Worm (Caenorhabditis elegans): Measurements from ENCODE around the gene F07C3.2.

The F07C3.2 gene

ce11 chrV:9225675-9226144 is at the start of gene F07C3.2:
Gene F07C3.2, plus strand, starts transcription at chrV:9226094.
- TF ChIP-seq aly-1 (tag; optimal IDR thresholded peaks at IDR 0.05) (no peak), hmbx-1 (tag; optimal IDR thresholded peaks at IDR 0.05) (no peak), pes-1 (GFP tag; IDR thresholded peaks at IDR 0.05) (no peak), tbx-11 (GFP tag; IDR thresholded peaks at IDR 0.05) (no peak), sea-1 (GFP tag; conservative IDR thresholded peaks at IDR 0.05) (no peak), F13C5.2 (tag; optimal IDR thresholded peaks at IDR 0.05) (no peak), flt-1 (GFP tag; IDR thresholded peaks at IDR 0.05) (no peak), tbx-37 (GFP tag; conservative IDR thresholded peaks at IDR 0.05) (no peak), ets-7 (tag; optimal IDR thresholded peaks at IDR 0.05) (no peak), hnd-1 (tag; optimal IDR thresholded peaks at IDR 0.05) (no peak), ceh-13 (GFP tag; optimal IDR thresholded peaks at IDR 0.05) (no peak), hmg-4 (GFP tag; optimal IDR thresholded peaks at IDR 0.05) (no peak), B0310.2 (tag; optimal IDR thresholded peaks at IDR 0.05) (no peak), ceh-36 (tag; optimal IDR thresholded peaks at IDR 0.05) (no peak), ama-1 (optimal IDR thresholded peaks at IDR 0.05) (no peak), scrt-1 (GFP tag; IDR thresholded peaks at IDR 0.05) (no peak)

DNA sequence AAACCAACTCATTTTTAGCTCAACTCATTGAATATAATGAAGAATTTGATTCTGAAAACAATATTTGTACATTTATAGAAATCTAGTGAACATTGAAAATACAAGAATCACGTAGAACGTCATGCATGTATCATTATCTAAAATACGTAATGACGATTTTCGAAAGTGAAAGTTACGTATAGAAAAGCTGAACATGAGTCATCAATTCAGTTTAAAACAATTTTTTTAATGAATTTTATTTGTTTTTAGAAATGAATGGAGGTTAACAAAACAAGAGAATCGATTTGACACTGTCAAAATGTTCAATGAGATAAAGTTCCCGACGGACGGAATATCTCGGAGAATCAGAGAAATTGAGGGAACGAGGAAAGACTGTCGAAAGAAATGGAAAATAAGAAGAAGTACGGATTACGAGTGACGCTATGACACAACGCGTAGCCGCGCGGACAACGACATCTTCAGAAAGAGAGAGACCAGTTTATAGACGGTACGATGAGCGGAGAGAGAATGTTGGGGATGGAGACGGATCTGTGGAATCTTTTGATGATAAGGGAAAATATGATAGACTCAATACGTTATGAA is 44.1 kb upstream of the F07C3.2 start, which contains the start of gene ptr-1:
ptr-1 (minus strand) TSS at position 51 of the 582 bp plus-strand sequence.
- TF ChIP-seq ets-7 (tag; optimal IDR thresholded peaks at IDR 0.05) (no peak), ama-1 (optimal IDR thresholded peaks at IDR 0.05) (no peak), hnd-1 (tag; optimal IDR thresholded peaks at IDR 0.05) (no peak), hmg-4 (GFP tag; optimal IDR thresholded peaks at IDR 0.05) (no peak)

- TF ChIP-seq B0310.2 (tag; optimal IDR thresholded peaks at IDR 0.05) (no peak), tbx-37 (GFP tag; conservative IDR thresholded peaks at IDR 0.05) (no peak), hnd-1 (tag; optimal IDR thresholded peaks at IDR 0.05) (no peak), pes-1 (GFP tag; IDR thresholded peaks at IDR 0.05) (no peak), hmg-4 (GFP tag; optimal IDR thresholded peaks at IDR 0.05) (no peak), tbx-11 (GFP tag; IDR thresholded peaks at IDR 0.05) (no peak), hmbx-1 (tag; optimal IDR thresholded peaks at IDR 0.05) (no peak), F13C5.2 (tag; optimal IDR thresholded peaks at IDR 0.05) (no peak), scrt-1 (GFP tag; IDR thresholded peaks at IDR 0.05) (no peak), sea-1 (GFP tag; conservative IDR thresholded peaks at IDR 0.05) (no peak), ama-1 (optimal IDR thresholded peaks at IDR 0.05) (no peak), flt-1 (GFP tag; IDR thresholded peaks at IDR 0.05) (no peak), aly-1 (tag; optimal IDR thresholded peaks at IDR 0.05) (no peak)
Measured at ce11 chrV:9183718-9184441, 42.0 kb upstream of the F07C3.2 start.

DNA sequence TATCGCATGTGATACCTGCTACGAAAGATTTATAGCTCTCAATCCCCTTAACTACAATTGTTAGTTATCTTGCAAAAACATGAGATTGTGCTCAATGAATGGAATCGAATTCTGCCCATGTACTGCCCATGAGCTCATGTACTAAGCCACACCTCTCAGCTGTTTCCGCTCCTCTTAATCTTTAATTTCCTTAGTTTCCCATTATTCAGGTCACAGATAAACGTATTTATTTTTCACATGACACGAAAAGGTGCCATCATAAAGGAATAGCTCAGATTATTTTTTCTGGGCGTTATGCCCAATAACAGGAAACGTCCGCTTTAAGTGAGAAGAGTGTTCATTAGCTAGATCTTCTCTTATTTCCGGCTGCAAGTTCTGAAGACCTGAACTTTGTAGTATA is 39.9 kb upstream of the F07C3.2 start:
- no peak for TF ChIP-seq flt-1 (GFP tag; IDR thresholded peaks at IDR 0.05)
- no peak for TF ChIP-seq F13C5.2 (tag; optimal IDR thresholded peaks at IDR 0.05)
- TF ChIP-seq tbx-37 (GFP tag; conservative IDR thresholded peaks at IDR 0.05): no peak
- no peak for TF ChIP-seq tbx-11 (GFP tag; IDR thresholded peaks at IDR 0.05)
- no peak for TF ChIP-seq ets-7 (tag; optimal IDR thresholded peaks at IDR 0.05)
- TF ChIP-seq aly-1 (tag; optimal IDR thresholded peaks at IDR 0.05): no peak
- no peak for TF ChIP-seq scrt-1 (GFP tag; IDR thresholded peaks at IDR 0.05)
- TF ChIP-seq ceh-36 (tag; optimal IDR thresholded peaks at IDR 0.05): no peak
- TF ChIP-seq hnd-1 (tag; optimal IDR thresholded peaks at IDR 0.05): no peak
- no peak for TF ChIP-seq tra-4 (tag; optimal IDR thresholded peaks at IDR 0.05)
- no peak for TF ChIP-seq sea-1 (GFP tag; conservative IDR thresholded peaks at IDR 0.05)
- no peak for TF ChIP-seq hmg-4 (GFP tag; optimal IDR thresholded peaks at IDR 0.05)
- no peak for TF ChIP-seq hmbx-1 (tag; optimal IDR thresholded peaks at IDR 0.05)
- no peak for TF ChIP-seq pes-1 (GFP tag; IDR thresholded peaks at IDR 0.05)
- no peak for TF ChIP-seq B0310.2 (tag; optimal IDR thresholded peaks at IDR 0.05)
- no peak for TF ChIP-seq ceh-13 (GFP tag; optimal IDR thresholded peaks at IDR 0.05)
- no peak for TF ChIP-seq ama-1 (optimal IDR thresholded peaks at IDR 0.05)

ce11 chrV:9191406-9191805 is 34.5 kb upstream of the F07C3.2 start, which contains the start of gene sphr-1:
Gene sphr-1, plus strand, starts transcription at chrV:9191610.
- TF ChIP-seq ama-1 (optimal IDR thresholded peaks at IDR 0.05) (no peak), tbx-11 (GFP tag; IDR thresholded peaks at IDR 0.05) (no peak), ceh-13 (GFP tag; optimal IDR thresholded peaks at IDR 0.05) (no peak)

ce11 chrV:9194055-9194454 is 31.8 kb upstream of the F07C3.2 start:
- TF ChIP-seq hnd-1 (tag; optimal IDR thresholded peaks at IDR 0.05): no peak
- TF ChIP-seq sea-1 (GFP tag; conservative IDR thresholded peaks at IDR 0.05): no peak

DNA sequence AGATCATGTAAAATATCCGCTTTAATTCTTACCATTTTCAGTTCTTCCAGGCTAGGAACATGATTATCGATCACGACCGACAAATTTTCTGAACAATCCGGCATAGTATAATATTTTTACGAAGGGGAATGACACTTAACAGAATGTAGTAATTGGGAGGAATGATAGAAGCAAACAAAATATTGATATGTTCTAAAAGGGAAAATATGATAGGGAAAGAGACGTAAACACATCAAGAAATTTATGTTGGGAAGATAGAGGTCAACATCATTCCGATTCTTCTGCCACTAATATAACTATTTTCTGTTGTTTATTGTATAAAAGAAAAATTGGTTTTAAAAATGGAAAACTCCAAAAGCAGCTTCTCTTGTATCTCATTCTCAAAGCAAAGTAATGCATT is 28.8 kb upstream of the F07C3.2 start, which contains the start of gene C24B5.4:
C24B5.4 (minus strand) TSS at position 206 of the 400 bp plus-strand sequence.
- no peak for TF ChIP-seq aly-1 (tag; optimal IDR thresholded peaks at IDR 0.05)
- no peak for TF ChIP-seq hmbx-1 (tag; optimal IDR thresholded peaks at IDR 0.05)
- TF ChIP-seq ets-7 (tag; optimal IDR thresholded peaks at IDR 0.05): no peak
- TF ChIP-seq tra-4 (tag; optimal IDR thresholded peaks at IDR 0.05): no peak
- no peak for TF ChIP-seq sea-1 (GFP tag; conservative IDR thresholded peaks at IDR 0.05)
- no peak for TF ChIP-seq hmg-4 (GFP tag; optimal IDR thresholded peaks at IDR 0.05)
- no peak for TF ChIP-seq ama-1 (optimal IDR thresholded peaks at IDR 0.05)

ce11 chrV:9198887-9199286 is 27.0 kb upstream of the F07C3.2 start, which contains the start of gene str-177:
Gene str-177, minus strand, starts transcription at chrV:9198987.
- TF ChIP-seq hmbx-1 (tag; optimal IDR thresholded peaks at IDR 0.05): no peak
- TF ChIP-seq tbx-11 (GFP tag; IDR thresholded peaks at IDR 0.05): no peak
- no peak for TF ChIP-seq tra-4 (tag; optimal IDR thresholded peaks at IDR 0.05)
- TF ChIP-seq scrt-1 (GFP tag; IDR thresholded peaks at IDR 0.05): no peak
- TF ChIP-seq B0310.2 (tag; optimal IDR thresholded peaks at IDR 0.05): no peak
- no peak for TF ChIP-seq ceh-36 (tag; optimal IDR thresholded peaks at IDR 0.05)
- no peak for TF ChIP-seq hnd-1 (tag; optimal IDR thresholded peaks at IDR 0.05)
- TF ChIP-seq aly-1 (tag; optimal IDR thresholded peaks at IDR 0.05): no peak
- TF ChIP-seq pes-1 (GFP tag; IDR thresholded peaks at IDR 0.05): no peak
- no peak for TF ChIP-seq ets-7 (tag; optimal IDR thresholded peaks at IDR 0.05)
- TF ChIP-seq tbx-37 (GFP tag; conservative IDR thresholded peaks at IDR 0.05): no peak
- no peak for TF ChIP-seq F13C5.2 (tag; optimal IDR thresholded peaks at IDR 0.05)
- TF ChIP-seq flt-1 (GFP tag; IDR thresholded peaks at IDR 0.05): no peak
- no peak for TF ChIP-seq sea-1 (GFP tag; conservative IDR thresholded peaks at IDR 0.05)
- TF ChIP-seq ama-1 (optimal IDR thresholded peaks at IDR 0.05): no peak
- TF ChIP-seq ceh-13 (GFP tag; optimal IDR thresholded peaks at IDR 0.05): no peak
- TF ChIP-seq hmg-4 (GFP tag; optimal IDR thresholded peaks at IDR 0.05): no peak
